Fruit fly (Drosophila melanogaster): ENCODE results near the gene ems.

dm6 chr3R:13949571-13949970 lies 47.9 kb downstream of the ems start:
- TF ChIP-seq Sry-δ (GFP tag; optimal IDR thresholded peaks at IDR 0.05) (no peak), ssp (GFP tag; IDR thresholded peaks at IDR 0.05) (no peak), Xbp1 (GFP tag; optimal IDR thresholded peaks at IDR 0.05) (no peak)

Measured in whole organism, embryonic.